Worm (Caenorhabditis elegans): ENCODE results near the gene fbxa-219.

The fbxa-219 gene

DNA sequence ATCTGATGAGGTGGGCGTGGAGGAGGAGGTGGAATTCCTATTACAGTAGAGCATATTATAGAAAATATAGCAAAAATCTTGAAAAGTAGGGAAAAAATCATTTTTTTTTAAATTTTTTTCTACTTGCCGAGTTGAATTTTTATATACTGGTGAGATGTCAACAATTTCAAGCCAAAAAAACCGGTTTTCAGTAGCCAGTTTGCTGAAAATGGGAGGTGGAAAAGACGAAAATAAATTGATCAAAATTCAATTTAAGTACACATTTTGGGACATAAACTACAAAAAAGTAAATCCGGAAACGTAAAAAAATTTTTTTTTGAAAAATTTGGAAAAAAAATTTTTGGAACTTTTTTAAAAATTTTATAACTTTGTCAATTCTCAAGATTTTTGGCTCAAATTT lies 11.8 kb upstream of the fbxa-219 start, which contains the start of gene Y54F10BM.23:
Gene Y54F10BM.23, minus strand, starts transcription at position 101 of the 400 bp plus-strand sequence.
- TF ChIP-seq hrde-1 (tag; optimal IDR thresholded peaks at IDR 0.05; ENCODE audit: borderline replicate concordance) (no peak), egrh-3 (GFP tag; IDR thresholded peaks at IDR 0.05) (no peak), cebp-1 (GFP tag; IDR thresholded peaks at IDR 0.05) (no peak), cebp-1 (tag; optimal IDR thresholded peaks at IDR 0.05) (no peak), hlh-26 (GFP tag; conservative IDR thresholded peaks at IDR 0.05) (no peak), ama-1 (optimal IDR thresholded peaks at IDR 0.05) (no peak), ama-1 (GFP tag; optimal IDR thresholded peaks at IDR 0.05) (no peak), rec-8 (tag; optimal IDR thresholded peaks at IDR 0.05) (no peak), nfyb-1 (GFP tag; IDR thresholded peaks at IDR 0.05) (no peak), ztf-18 (tag; optimal IDR thresholded peaks at IDR 0.05) (no peak), akir-1 (GFP tag; optimal IDR thresholded peaks at IDR 0.05) (no peak), tlf-1 (GFP tag; optimal IDR thresholded peaks at IDR 0.05) (no peak), nfya-1 (tag; optimal IDR thresholded peaks at IDR 0.05; ENCODE audit: borderline replicate concordance, insufficient read depth) (no peak), F49E8.2 (tag; optimal IDR thresholded peaks at IDR 0.05; ENCODE audit: insufficient read depth) (no peak), madf-6 (GFP tag; IDR thresholded peaks at IDR 0.05) (no peak), hmg-20 (GFP tag; IDR thresholded peaks at IDR 0.05) (no peak), die-1 (tag; optimal IDR thresholded peaks at IDR 0.05) (no peak), repo-1 (tag; optimal IDR thresholded peaks at IDR 0.05) (no peak), K12H6.12 (tag; optimal IDR thresholded peaks at IDR 0.05) (no peak), bed-1 (GFP tag; IDR thresholded peaks at IDR 0.05) (no peak), F33H1.4 (GFP tag; IDR thresholded peaks at IDR 0.05) (no peak), gei-17 (GFP tag; optimal IDR thresholded peaks at IDR 0.05) (no peak)

DNA sequence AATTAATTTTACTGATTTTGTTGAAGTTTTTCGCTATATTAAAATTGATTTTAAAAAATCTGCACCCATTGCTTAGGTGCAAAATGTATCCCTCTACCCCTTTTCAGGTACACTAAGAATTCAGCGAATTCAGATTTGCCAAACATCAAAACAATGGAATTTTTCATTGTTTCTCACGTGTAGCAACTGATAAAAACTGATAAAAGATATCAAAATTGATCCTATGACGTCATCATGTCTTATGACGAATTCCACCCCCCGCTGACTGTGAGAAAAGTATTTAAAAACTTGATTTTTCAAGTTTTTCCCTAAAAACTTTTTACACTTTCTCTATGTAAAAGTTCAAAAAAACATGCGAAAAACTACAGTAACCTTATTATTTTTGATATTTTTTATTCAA lies 10.6 kb upstream of the fbxa-219 start, which contains the start of gene Y54F10BM.22:
Gene Y54F10BM.22, plus strand, starts transcription at position 331 of the 400 bp plus-strand sequence.
- TF ChIP-seq C17E4.6 (GFP tag; IDR thresholded peaks at IDR 0.05) (no peak), chd-7 (tag; optimal IDR thresholded peaks at IDR 0.05) (no peak)

DNA sequence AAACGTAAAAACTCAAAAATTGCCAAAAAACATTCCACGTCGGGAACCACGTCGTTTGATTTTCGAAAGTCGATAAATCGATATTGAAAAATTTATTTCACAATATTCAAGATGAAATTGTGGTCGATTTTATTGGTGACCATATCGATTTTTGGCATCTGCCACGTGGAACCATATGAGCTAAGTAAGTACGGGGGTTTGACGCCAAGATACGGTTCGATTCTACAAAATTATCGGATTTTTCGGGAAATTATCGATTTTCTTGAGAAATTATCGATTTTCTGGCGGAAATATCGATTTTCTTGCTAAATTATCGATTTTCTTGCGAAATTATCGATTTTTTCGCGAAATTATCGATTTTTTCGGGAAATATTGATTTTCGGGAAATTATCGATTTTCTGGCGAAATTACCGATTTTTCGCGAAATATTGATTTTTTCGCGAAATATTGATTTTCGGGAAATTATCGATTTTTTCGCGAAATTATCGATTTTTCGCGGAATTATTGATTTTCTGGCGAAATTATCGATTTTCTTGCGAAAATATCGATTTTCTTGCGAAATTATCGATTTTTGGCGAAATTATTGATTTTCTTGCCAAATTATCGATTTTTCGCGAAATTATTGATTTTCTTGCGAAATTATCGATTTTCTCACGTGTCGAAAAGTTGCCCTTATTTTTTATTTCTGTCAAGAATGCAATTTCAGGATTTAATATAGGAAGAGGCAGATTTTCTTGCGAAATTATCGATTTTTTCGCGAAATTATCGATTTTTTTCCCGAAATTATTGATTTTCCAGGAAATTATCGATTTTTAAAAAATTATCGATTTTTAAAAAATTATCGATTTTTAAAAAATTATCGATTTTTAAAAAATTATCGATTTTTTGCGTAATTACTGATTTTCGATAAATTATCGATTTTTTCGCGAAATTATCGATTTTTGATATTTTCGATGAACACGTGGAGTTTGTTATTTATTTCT lies 8.9 kb upstream of the fbxa-219 start, which contains the start of gene Y54F10BM.3:
Gene Y54F10BM.3, plus strand, starts transcription at position 51 of the 983 bp plus-strand sequence.
- TF ChIP-seq C17E4.6 (GFP tag; IDR thresholded peaks at IDR 0.05) (no peak), ceh-40 (GFP tag; IDR thresholded peaks at IDR 0.05) (no peak), Y79H2A.3 (GFP tag; conservative IDR thresholded peaks at IDR 0.05) (no peak), let-607 (tag; optimal IDR thresholded peaks at IDR 0.05) (no peak), F37B4.10 (GFP tag; IDR thresholded peaks at IDR 0.05) (no peak), aptf-3 (GFP tag; IDR thresholded peaks at IDR 0.05) (no peak), nhr-179 (tag; optimal IDR thresholded peaks at IDR 0.05) (no peak), him-1 (tag; optimal IDR thresholded peaks at IDR 0.05) (no peak), rcor-1 (GFP tag; IDR thresholded peaks at IDR 0.05) (no peak), K12H6.12 (tag; optimal IDR thresholded peaks at IDR 0.05) (no peak), somi-1 (GFP tag; optimal IDR thresholded peaks at IDR 0.05) (no peak), mel-28 (tag; optimal IDR thresholded peaks at IDR 0.05; ENCODE audit: borderline replicate concordance) (no peak), hlh-26 (GFP tag; conservative IDR thresholded peaks at IDR 0.05) (no peak), F33H1.4 (GFP tag; IDR thresholded peaks at IDR 0.05) (no peak), ama-1 (optimal IDR thresholded peaks at IDR 0.05) (no peak), ama-1 (GFP tag; optimal IDR thresholded peaks at IDR 0.05) (no peak)

All from whole organism, young adult.